Fruit fly (Drosophila melanogaster) whole organism, embryonic: Measurements from ENCODE around the gene Prm.

ENCODE experiments used
- B-H1 ChIP-seq: fragments of 200-800 bp; sonication (Bioruptor generic); IDR thresholded peaks from 3 replicates; pipeline ENCODE4 v1.3.6; 2022; ENCODE audit warnings: missing biosample characterization, missing genetic modification characterization
- CG10462 ChIP-seq: fragments of 200-800 bp; sonication (Bioruptor generic); optimal IDR thresholded peaks from 2 replicates; lab custom pipeline; 2016; ENCODE audit warnings: missing biosample characterization, missing genetic modification characterization
- CG11504 ChIP-seq: fragments of 200-800 bp; sonication (Bioruptor generic); optimal IDR thresholded peaks from 3 replicates; lab custom pipeline; 2019; ENCODE audit warnings: missing biosample characterization, mild to moderate bottlenecking, missing genetic modification characterization, moderate library complexity
- CG11723 ChIP-seq: fragments of 200-800 bp; sonication (Bioruptor generic); optimal IDR thresholded peaks from 2 replicates; lab custom pipeline; 2017; ENCODE audit warnings: missing biosample characterization, mild to moderate bottlenecking, missing genetic modification characterization
- CG12942 ChIP-seq: fragments of 200-800 bp; sonication (Bioruptor generic); optimal IDR thresholded peaks from 3 replicates; lab custom pipeline; 2016; ENCODE audit warnings: missing biosample characterization, missing genetic modification characterization
- CG15011 ChIP-seq: fragments of 200-800 bp; sonication (Bioruptor generic); optimal IDR thresholded peaks from 3 replicates; lab custom pipeline; 2018; ENCODE audit warnings: missing biosample characterization, mild to moderate bottlenecking, missing genetic modification characterization
- CG15514 ChIP-seq: fragments of 200-800 bp; sonication (Bioruptor generic); optimal IDR thresholded peaks from 3 replicates; lab custom pipeline; 2017; ENCODE audit warnings: missing biosample characterization, missing genetic modification characterization, mild to moderate bottlenecking, moderate library complexity, missing genetic modification reagents
- CG15696 ChIP-seq: fragments of 200-800 bp; sonication (Bioruptor generic); optimal IDR thresholded peaks from 2 replicates; lab custom pipeline; 2019; ENCODE audit warnings: missing biosample characterization, mild to moderate bottlenecking, missing genetic modification characterization, moderate library complexity
- CG1602 ChIP-seq: fragments of 200-800 bp; sonication (Bioruptor generic); optimal IDR thresholded peaks from 3 replicates; lab custom pipeline; 2016; ENCODE audit warnings: missing biosample characterization, missing genetic modification characterization
- CG16863 ChIP-seq: fragments of 200-800 bp; sonication (Bioruptor generic); optimal IDR thresholded peaks from 3 replicates; lab custom pipeline; 2016; ENCODE audit warnings: missing biosample characterization, missing genetic modification characterization
- CG18011 ChIP-seq: fragments of 200-800 bp; sonication (Bioruptor generic); optimal IDR thresholded peaks from 2 replicates; lab custom pipeline; 2017; ENCODE audit warnings: missing biosample characterization, missing genetic modification characterization, mild to moderate bottlenecking, moderate library complexity, missing genotype
- CG1832 ChIP-seq: fragments of 200-800 bp; sonication (Bioruptor generic); optimal IDR thresholded peaks from 2 replicates; lab custom pipeline; 2017; ENCODE audit warnings: missing biosample characterization, mild to moderate bottlenecking, missing genetic modification characterization, inconsistent platforms
- CG2116 ChIP-seq: fragments of 200-800 bp; sonication (Bioruptor generic); optimal IDR thresholded peaks from 3 replicates; lab custom pipeline; 2018; ENCODE audit warnings: missing biosample characterization, mild to moderate bottlenecking, missing genetic modification characterization
- CG2202 ChIP-seq: fragments of 200-800 bp; sonication (Bioruptor generic); optimal IDR thresholded peaks from 2 replicates; lab custom pipeline; 2018; ENCODE audit warnings: missing biosample characterization, mild to moderate bottlenecking, missing genetic modification characterization
- CG2712 ChIP-seq: fragments of 200-800 bp; optimal IDR thresholded peaks from 3 replicates; lab custom pipeline; 2019; ENCODE audit warnings: missing biosample characterization, mild to moderate bottlenecking, missing genetic modification characterization, moderate library complexity
- CG3065 ChIP-seq: fragments of 200-800 bp; sonication (Bioruptor generic); optimal IDR thresholded peaks from 2 replicates; lab custom pipeline; 2016; ENCODE audit warnings: missing biosample characterization, missing genetic modification characterization
- CG32772 ChIP-seq: fragments of 200-800 bp; sonication (Bioruptor generic); IDR thresholded peaks from 2 replicates; pipeline ENCODE4 v1.3.6; 2022; ENCODE audit warnings: missing biosample characterization, missing genetic modification characterization
- CG3847 ChIP-seq: fragments of 200-800 bp; sonication (Bioruptor generic); IDR thresholded peaks from 2 replicates; pipeline ENCODE4 v1.3.6; 2022; ENCODE audit warnings: missing biosample characterization, missing genetic modification characterization
- CG3995 ChIP-seq: fragments of 200-800 bp; sonication (Bioruptor generic); optimal IDR thresholded peaks from 3 replicates; lab custom pipeline; 2016; ENCODE audit warnings: missing biosample characterization, missing genetic modification characterization
- CG4730 ChIP-seq: fragments of 200-800 bp; sonication (Bioruptor generic); IDR thresholded peaks from 2 replicates; pipeline ENCODE4 v1.3.6; 2022; ENCODE audit warnings: missing biosample characterization, missing genetic modification characterization
- CG5180 ChIP-seq: fragments of 200-800 bp; sonication (Bioruptor generic); optimal IDR thresholded peaks from 3 replicates; lab custom pipeline; 2017; ENCODE audit warnings: missing biosample characterization, missing genetic modification characterization, mild to moderate bottlenecking, moderate library complexity, missing genetic modification reagents
- CG7357 ChIP-seq: fragments of 200-800 bp; sonication (Bioruptor generic); IDR thresholded peaks from 3 replicates; pipeline ENCODE4 v1.3.6; 2022; ENCODE audit warnings: missing biosample characterization, missing genetic modification characterization
- CHES-1-like ChIP-seq: fragments of 200-800 bp; sonication (Bioruptor generic); optimal IDR thresholded peaks from 2 replicates; lab custom pipeline; 2016; ENCODE audit warnings: missing biosample characterization, missing genetic modification characterization
- Dfd ChIP-seq, 2 experiments: fragments of >200 bp; optimal IDR thresholded peaks; 2 replicates each; lab custom pipeline; 2017; ENCODE audit warnings: missing biosample characterization in 2 of 2, missing genetic modification characterization in 2 of 2
- Doc3 ChIP-seq: fragments of 200-800 bp; sonication (Bioruptor generic); IDR thresholded peaks from 3 replicates; pipeline ENCODE4 v1.3.6; 2022; ENCODE audit warnings: missing biosample characterization, missing genetic modification characterization; ENCODE audit not compliant: partially characterized antibody
- Drgx ChIP-seq: fragments of 200-800 bp; sonication (Bioruptor generic); IDR thresholded peaks from 2 replicates; pipeline ENCODE4 v1.3.6; 2022; ENCODE audit warnings: missing biosample characterization, missing genetic modification characterization
- Ets65A ChIP-seq: fragments of 200-800 bp; sonication (Bioruptor generic); peaks from one replicate; lab custom pipeline; 2016; ENCODE audit warnings: missing biosample characterization, missing genetic modification characterization
- Gug ChIP-seq: fragments of 200-800 bp; sonication (Bioruptor generic); IDR thresholded peaks from 4 replicates; pipeline ENCODE4 v1.3.6; 2022; ENCODE audit warnings: missing biosample characterization, missing genetic modification characterization
- Hmr ChIP-seq: fragments of 200-800 bp; sonication (Bioruptor generic); optimal IDR thresholded peaks from 3 replicates; lab custom pipeline; 2017; ENCODE audit warnings: mild to moderate bottlenecking, missing biosample characterization, missing genetic modification reagents, missing genetic modification characterization
- Hr3 ChIP-seq: fragments of 200-800 bp; sonication (Bioruptor generic); optimal IDR thresholded peaks from 3 replicates; lab custom pipeline; 2016; ENCODE audit warnings: missing biosample characterization, missing genetic modification characterization
- Hr39 ChIP-seq: fragments of >200 bp; optimal IDR thresholded peaks from 2 replicates; lab custom pipeline; 2017
- Med ChIP-seq: fragments of 200-800 bp; sonication (Bioruptor generic); peaks from one replicate; lab custom pipeline; 2016; ENCODE audit warnings: missing biosample characterization, missing genetic modification characterization, mild to moderate bottlenecking, inconsistent platforms, moderate library complexity
- Oaz ChIP-seq: fragments of 200-800 bp; sonication (Bioruptor generic); IDR thresholded peaks from 2 replicates; pipeline ENCODE4 v1.3.6; 2022; ENCODE audit warnings: missing biosample characterization, missing genetic modification characterization
- Ptx1 ChIP-seq: fragments of 200-800 bp; sonication (Bioruptor generic); IDR thresholded peaks from 2 replicates; pipeline ENCODE4 v1.3.6; 2022; ENCODE audit warnings: missing biosample characterization, missing genetic modification characterization
- Vsx1 ChIP-seq: fragments of 200-800 bp; sonication (Bioruptor generic); optimal IDR thresholded peaks from 2 replicates; lab custom pipeline; 2017; ENCODE audit warnings: missing biosample characterization, mild to moderate bottlenecking, missing genetic modification characterization, missing genetic modification reagents
- ara ChIP-seq: fragments of 200-800 bp; sonication (Bioruptor generic); IDR thresholded peaks from 2 replicates; pipeline ENCODE4 v1.3.6; 2022; ENCODE audit warnings: missing biosample characterization, missing genetic modification characterization
- bigmax ChIP-seq: fragments of 200-800 bp; sonication (Bioruptor generic); optimal IDR thresholded peaks from 2 replicates; lab custom pipeline; 2018; ENCODE audit warnings: missing biosample characterization, mild to moderate bottlenecking, missing genetic modification characterization
- cg ChIP-seq: fragments of 200-800 bp; sonication (Bioruptor generic); optimal IDR thresholded peaks from 3 replicates; lab custom pipeline; 2019; ENCODE audit warnings: missing biosample characterization, mild to moderate bottlenecking, missing genetic modification characterization, moderate library complexity
- chinmo ChIP-seq: fragments of 200-800 bp; sonication (Bioruptor generic); IDR thresholded peaks from 4 replicates; pipeline ENCODE4 v1.3.6; 2022; ENCODE audit warnings: missing biosample characterization, missing genetic modification characterization; ENCODE audit not compliant: partially characterized antibody
- corto ChIP-seq: fragments of 200-800 bp; sonication (Bioruptor generic); optimal IDR thresholded peaks from 2 replicates; lab custom pipeline; 2016; ENCODE audit warnings: missing biosample characterization, mild to moderate bottlenecking, missing genetic modification characterization, moderate library complexity
- da ChIP-seq: fragments of 200-800 bp; sonication (Bioruptor generic); optimal IDR thresholded peaks from 2 replicates; lab custom pipeline; 2016; ENCODE audit warnings: missing biosample characterization, missing genetic modification characterization
- dimm ChIP-seq: fragments of 200-800 bp; sonication (Bioruptor generic); IDR thresholded peaks from 2 replicates; pipeline ENCODE4 v1.3.6; 2022; ENCODE audit warnings: missing biosample characterization, missing genetic modification characterization
- dmrt11E ChIP-seq: fragments of 200-800 bp; sonication (Bioruptor generic); optimal IDR thresholded peaks from 3 replicates; lab custom pipeline; 2018; ENCODE audit warnings: missing biosample characterization, mild to moderate bottlenecking, missing genetic modification characterization, moderate library complexity
- maf-S ChIP-seq: fragments of 200-800 bp; sonication (Bioruptor generic); optimal IDR thresholded peaks from 2 replicates; lab custom pipeline; 2016; ENCODE audit warnings: missing biosample characterization, missing genetic modification characterization
- mirr ChIP-seq: fragments of 200-800 bp; sonication (Bioruptor generic); optimal IDR thresholded peaks from 3 replicates; lab custom pipeline; 2018; ENCODE audit warnings: missing biosample characterization, mild to moderate bottlenecking, missing genetic modification characterization
- pb ChIP-seq: fragments of 200-800 bp; sonication (Bioruptor generic); optimal IDR thresholded peaks from 3 replicates; lab custom pipeline; 2016; ENCODE audit warnings: missing biosample characterization, missing genetic modification characterization
- pnt ChIP-seq: fragments of 200-800 bp; sonication (Bioruptor generic); optimal IDR thresholded peaks from 3 replicates; lab custom pipeline; 2016; ENCODE audit warnings: missing biosample characterization, missing genetic modification characterization
- twi ChIP-seq: fragments of 200-800 bp; optimal IDR thresholded peaks from 2 replicates; lab custom pipeline; 2019; ENCODE audit warnings: missing biosample characterization, mild to moderate bottlenecking, missing genetic modification characterization, moderate library complexity
- vfl ChIP-seq: fragments of 200-800 bp; sonication (Bioruptor generic); optimal IDR thresholded peaks from 2 replicates; lab custom pipeline; 2016; ENCODE audit warnings: missing biosample characterization, missing genetic modification characterization
- wor ChIP-seq: fragments of 200-800 bp; sonication (Bioruptor generic); IDR thresholded peaks from 2 replicates; pipeline ENCODE4 v1.3.6; 2022; ENCODE audit warnings: missing biosample characterization, missing genetic modification characterization
- zfh2 ChIP-seq: fragments of 200-800 bp; sonication (Bioruptor generic); optimal IDR thresholded peaks from 2 replicates; lab custom pipeline; 2016; ENCODE audit warnings: missing biosample characterization, missing genetic modification characterization

Prm gene

DNA sequence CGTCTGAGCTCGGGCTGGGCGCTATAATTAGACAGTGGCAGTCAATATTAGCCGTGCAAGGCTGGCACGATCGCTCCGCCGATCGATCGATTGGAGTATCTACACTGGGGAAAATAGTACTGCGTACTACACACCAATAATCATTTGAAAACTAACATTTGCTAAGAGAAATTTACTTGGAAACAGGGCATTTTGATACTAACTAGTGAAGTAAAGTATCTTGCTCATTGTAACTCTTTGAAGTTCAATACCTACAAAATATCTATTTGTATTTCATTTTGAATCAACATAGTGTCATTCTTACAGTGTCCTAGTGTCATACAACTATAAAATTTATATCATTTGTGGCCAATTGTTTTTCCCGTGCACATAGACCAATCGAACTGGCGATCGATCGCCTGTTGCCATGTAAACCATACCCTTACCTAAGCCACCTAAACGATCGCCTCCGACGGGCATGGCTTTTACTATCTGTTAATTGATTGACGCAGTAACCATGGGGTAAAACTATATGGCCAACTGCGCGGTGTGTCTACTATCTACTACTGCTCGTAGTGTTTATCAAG lies 44.4 kb downstream of the Prm start (continued):
- peak; percentile 85 for TF ChIP-seq CG11504
- no peak; the same call in 1 of the 2 replicates for TF ChIP-seq ara (GFP tag; lab: Robert Waterston, UW)
- TF ChIP-seq vfl: peak; percentile 60
- TF ChIP-seq maf-S: peak; percentile 70
- TF ChIP-seq Hr3 (GFP tag; lab: Kevin White, UChicago): peak; percentile 82
- TF ChIP-seq CG18011 (GFP tag; lab: Kevin White, UChicago): peak; percentile 60
- TF ChIP-seq CG1832 (GFP tag; lab: Kevin White, UChicago): no peak
- TF ChIP-seq pb: peak; percentile 81
- no peak for TF ChIP-seq Doc3
- peak; percentile 86 for TF ChIP-seq Hmr (GFP tag; lab: Kevin White, UChicago)
- TF ChIP-seq zfh2 (GFP tag; lab: Kevin White, UChicago): peak; percentile 70
- TF ChIP-seq CG2116: peak; percentile 33
- TF ChIP-seq corto (GFP tag; lab: Kevin White, UChicago): peak; percentile 52
- TF ChIP-seq Med (GFP tag; lab: Kevin White, UChicago): peak; percentile 91
- peak; percentile 64 for TF ChIP-seq CG15514
- TF ChIP-seq bigmax (GFP tag; lab: Kevin White, UChicago): no peak
- TF ChIP-seq da (GFP tag; lab: Kevin White, UChicago): peak; percentile 53
- peak; percentile 71 for TF ChIP-seq Oaz
- TF ChIP-seq Hr39 (lab: Kevin White, UChicago): no peak
- peak; percentile 70 for TF ChIP-seq dmrt11E (tag; lab: Kevin White, UChicago)
- TF ChIP-seq Ptx1: peak; percentile 88
- TF ChIP-seq CG4730 (GFP tag; lab: Robert Waterston, UW): peak; percentile 37; the same call in 1 of the 2 replicates
- TF ChIP-seq CG32772 (GFP tag; lab: Robert Waterston, UW): peak; percentile 63
- peak; percentile 77 for TF ChIP-seq CG7357
- TF ChIP-seq CG12942 (GFP tag; lab: Kevin White, UChicago): peak; percentile 71
- TF ChIP-seq CG10462: peak; percentile 45
- TF ChIP-seq CG16863 (GFP tag; lab: Kevin White, UChicago): peak; percentile 74
- TF ChIP-seq CG3847: peak; percentile 82
- TF ChIP-seq Drgx (GFP tag; lab: Robert Waterston, UW): peak; percentile 59; the same call in 1 of the 2 replicates
- TF ChIP-seq dimm (GFP tag; lab: Robert Waterston, UW): peak; percentile 37; the same call in 1 of the 2 replicates
- TF ChIP-seq chinmo: no peak
- no peak for TF ChIP-seq Dfd (GFP tag; optimal IDR thresholded peaks at IDR 0.05; lab: Kevin White, UChicago)
- TF ChIP-seq Ets65A: peak; percentile 96
- TF ChIP-seq CG3065: no peak
- peak; percentile 64; the same call in 2 of the 4 replicates for TF ChIP-seq Gug (GFP tag; lab: Robert Waterston, UW)
- TF ChIP-seq CG11723 (GFP tag; lab: Kevin White, UChicago): peak; percentile 59
- peak; percentile 68 for TF ChIP-seq CG15011 (GFP tag; lab: Kevin White, UChicago)
- TF ChIP-seq cg (GFP tag; lab: Kevin White, UChicago): no peak
- TF ChIP-seq CG5180 (GFP tag; lab: Kevin White, UChicago): peak; percentile 46
- TF ChIP-seq CG15696: no peak
- TF ChIP-seq CG1602 (GFP tag; lab: Kevin White, UChicago): peak; percentile 78
- TF ChIP-seq pnt (GFP tag; lab: Kevin White, UChicago): peak; percentile 50
- peak; percentile 79 for TF ChIP-seq CHES-1-like (GFP tag; lab: Kevin White, UChicago)
- TF ChIP-seq twi (tag; lab: Kevin White, UChicago): peak; percentile 37
- peak; percentile 37 for TF ChIP-seq CG2202 (tag; lab: Kevin White, UChicago)
- TF ChIP-seq Vsx1 (GFP tag; lab: Kevin White, UChicago): peak; percentile 94
- peak; percentile 78 for TF ChIP-seq CG2712
- TF ChIP-seq B-H1 (GFP tag; lab: Robert Waterston, UW): peak; percentile 57; the same call in 2 of the 3 replicates
- TF ChIP-seq CG3995 (GFP tag; lab: Kevin White, UChicago): peak; percentile 9
- TF ChIP-seq mirr (GFP tag; lab: Kevin White, UChicago): peak; percentile 67
- TF ChIP-seq wor (GFP tag; lab: Robert Waterston, UW): peak; percentile 58
